Worm (Caenorhabditis elegans) whole organism, L1 larva: ENCODE measurements around the gene ZC412.3.

ENCODE experiments used
- C16A3.4 ChIP-seq: fragments of 150-350 bp; optimal IDR thresholded peaks from 2 replicates; lab custom pipeline; 2014; ENCODE audit warnings: missing biosample characterization, missing genetic modification characterization
- F16B12.6 ChIP-seq: fragments of 150-350 bp; optimal IDR thresholded peaks from 2 replicates; lab custom pipeline; 2014; ENCODE audit warnings: missing biosample characterization, missing genetic modification characterization
- alr-1 ChIP-seq: fragments of 200-800 bp; sonication (Bioruptor generic); optimal IDR thresholded peaks from 2 replicates; lab custom pipeline; 2018; ENCODE audit warnings: borderline replicate concordance, mild to moderate bottlenecking, missing genetic modification characterization, missing compliant biosample characterization
- ceh-63 ChIP-seq: fragments of 200-800 bp; sonication (Bioruptor generic); optimal IDR thresholded peaks from 2 replicates; lab custom pipeline; 2018; ENCODE audit warnings: mild to moderate bottlenecking, missing genetic modification characterization, missing compliant biosample characterization
- ceh-8 ChIP-seq: fragments of 200-800 bp; sonication (Bioruptor generic); optimal IDR thresholded peaks from 2 replicates; lab custom pipeline; 2018; ENCODE audit warnings: mild to moderate bottlenecking, missing genetic modification characterization, moderate library complexity, missing compliant biosample characterization
- ceh-82 ChIP-seq, 3 experiments: fragments of 150-350 bp in 1 of 3; sonication (generic microtip) in 2 of 3; optimal IDR thresholded peaks; 2 replicates each; lab custom pipeline; 2014 to 2017; ENCODE audit warnings: missing biosample characterization in 3 of 3, missing genetic modification characterization in 3 of 3
- ces-1 ChIP-seq: fragments of 150-350 bp; optimal IDR thresholded peaks from 2 replicates; lab custom pipeline; 2014; ENCODE audit warnings: missing biosample characterization, missing genetic modification reagents, missing genetic modification characterization
- efl-1 ChIP-seq, 4 experiments: fragments of 150-350 bp; optimal IDR thresholded peaks in 3 of 4; peaks in 1 of 4; 1 replicate in 1 of 4; 2 replicates in 3 of 4; lab custom pipeline; 2014; ENCODE audit warnings: missing biosample characterization in 2 of 4, missing genetic modification characterization in 2 of 4, missing genetic modification reagents in 2 of 4
- egl-13 ChIP-seq: sonication (generic microtip); optimal IDR thresholded peaks from 2 replicates; lab custom pipeline; 2016; ENCODE audit warnings: missing genotype, missing genetic modification reagents, missing genetic modification characterization, missing compliant biosample characterization
- elt-2 ChIP-seq: sonication (generic microtip); optimal IDR thresholded peaks from 2 replicates; lab custom pipeline; 2016; ENCODE audit warnings: missing genetic modification characterization, mild to moderate bottlenecking, inconsistent platforms, missing compliant biosample characterization, missing genetic modification reagents
- elt-3 ChIP-seq, 6 experiments: fragments of 150-350 bp in 1 of 6; sonication (generic microtip); optimal IDR thresholded peaks; 2 replicates each; lab custom pipeline; 2017 to 2018; ENCODE audit warnings: missing biosample characterization in 6 of 6, missing genetic modification characterization in 6 of 6, inconsistent platforms in 1 of 6
- fkh-10 ChIP-seq: sonication (generic microtip); optimal IDR thresholded peaks from 2 replicates; lab custom pipeline; 2017; ENCODE audit warnings: missing biosample characterization, missing genetic modification reagents, missing genetic modification characterization
- fos-1 ChIP-seq: fragments of 150-350 bp; optimal IDR thresholded peaks from 2 replicates; lab custom pipeline; 2014; ENCODE audit warnings: missing biosample characterization, missing genetic modification characterization
- hlh-17 ChIP-seq: fragments of 200-800 bp; sonication (Bioruptor generic); optimal IDR thresholded peaks from 2 replicates; lab custom pipeline; 2018; ENCODE audit warnings: missing genetic modification characterization, mild to moderate bottlenecking, missing compliant biosample characterization, moderate library complexity, borderline replicate concordance
- lin-14 ChIP-seq: fragments of 200-800 bp; sonication (Bioruptor generic); optimal IDR thresholded peaks from 2 replicates; lab custom pipeline; 2018; ENCODE audit warnings: mild to moderate bottlenecking, missing genetic modification characterization, moderate library complexity, missing compliant biosample characterization
- lin-35 ChIP-seq, 2 experiments: fragments of 150-350 bp; optimal IDR thresholded peaks; 2 replicates each; lab custom pipeline; 2014; ENCODE audit warnings: missing biosample characterization in 2 of 2, missing genetic modification characterization in 2 of 2, missing genetic modification reagents in 2 of 2
- lin-39 ChIP-seq: fragments of 150-350 bp; optimal IDR thresholded peaks from 2 replicates; lab custom pipeline; 2014; ENCODE audit warnings: missing biosample characterization, missing genetic modification reagents, missing genetic modification characterization
- mab-9 ChIP-seq: fragments of 200-800 bp; sonication (Bioruptor generic); IDR thresholded peaks from 2 replicates; pipeline ENCODE4 v1.3.6; 2022; ENCODE audit warnings: missing genetic modification reagents, missing genetic modification characterization, missing compliant biosample characterization
- mep-1 ChIP-seq: fragments of 150-350 bp; optimal IDR thresholded peaks from 2 replicates; lab custom pipeline; 2014; ENCODE audit warnings: missing biosample characterization, missing genetic modification characterization
- nhr-12 ChIP-seq: sonication (generic microtip); optimal IDR thresholded peaks from 2 replicates; lab custom pipeline; 2017; ENCODE audit warnings: missing biosample characterization, missing genetic modification characterization
- nhr-76 ChIP-seq: sonication (generic microtip); optimal IDR thresholded peaks from 2 replicates; lab custom pipeline; 2017; ENCODE audit warnings: missing biosample characterization, missing genetic modification characterization
- nhr-84 ChIP-seq: sonication (generic microtip); optimal IDR thresholded peaks from 2 replicates; lab custom pipeline; 2017; ENCODE audit warnings: missing biosample characterization, missing genetic modification characterization
- nhr-90 ChIP-seq: sonication (generic microtip); optimal IDR thresholded peaks from 2 replicates; lab custom pipeline; 2016; ENCODE audit warnings: mild to moderate bottlenecking, missing genetic modification characterization, missing compliant biosample characterization; ENCODE audit not compliant: poor library complexity
- pqm-1 ChIP-seq: sonication (generic microtip); optimal IDR thresholded peaks from 3 replicates; lab custom pipeline; 2017; ENCODE audit warnings: missing biosample characterization, missing genetic modification characterization
- rnt-1 ChIP-seq: sonication (generic microtip); optimal IDR thresholded peaks from 2 replicates; lab custom pipeline; 2016; ENCODE audit warnings: mild to moderate bottlenecking, missing genetic modification characterization, moderate library complexity, missing compliant biosample characterization
- swsn-7 ChIP-seq: sonication (generic microtip); optimal IDR thresholded peaks from 2 replicates; lab custom pipeline; 2016; ENCODE audit warnings: missing genetic modification characterization, missing compliant biosample characterization
- tbx-2 ChIP-seq: sonication (generic microtip); optimal IDR thresholded peaks from 2 replicates; lab custom pipeline; 2016; ENCODE audit warnings: missing genetic modification characterization, missing compliant biosample characterization
- unc-130 ChIP-seq: fragments of 150-350 bp; optimal IDR thresholded peaks from 2 replicates; lab custom pipeline; 2017; ENCODE audit warnings: missing biosample characterization, missing genetic modification characterization, inconsistent platforms
- unc-86 ChIP-seq: sonication (generic microtip); optimal IDR thresholded peaks from 2 replicates; lab custom pipeline; 2016; ENCODE audit warnings: missing genetic modification characterization, missing compliant biosample characterization
- unc-98 ChIP-seq: fragments of 200-800 bp; sonication (Bioruptor generic); IDR thresholded peaks from 2 replicates; pipeline ENCODE4 v1.3.6; 2022; ENCODE audit warnings: missing genetic modification characterization, missing compliant biosample characterization
- vab-15 ChIP-seq: sonication (generic microtip); optimal IDR thresholded peaks from 2 replicates; lab custom pipeline; 2017; ENCODE audit warnings: missing genotype, mild to moderate bottlenecking, missing genetic modification characterization, missing compliant biosample characterization
- ztf-4 ChIP-seq: fragments of 150-350 bp; optimal IDR thresholded peaks from 2 replicates; lab custom pipeline; 2014; ENCODE audit warnings: missing biosample characterization, missing genetic modification characterization

Gene ZC412.3

DNA sequence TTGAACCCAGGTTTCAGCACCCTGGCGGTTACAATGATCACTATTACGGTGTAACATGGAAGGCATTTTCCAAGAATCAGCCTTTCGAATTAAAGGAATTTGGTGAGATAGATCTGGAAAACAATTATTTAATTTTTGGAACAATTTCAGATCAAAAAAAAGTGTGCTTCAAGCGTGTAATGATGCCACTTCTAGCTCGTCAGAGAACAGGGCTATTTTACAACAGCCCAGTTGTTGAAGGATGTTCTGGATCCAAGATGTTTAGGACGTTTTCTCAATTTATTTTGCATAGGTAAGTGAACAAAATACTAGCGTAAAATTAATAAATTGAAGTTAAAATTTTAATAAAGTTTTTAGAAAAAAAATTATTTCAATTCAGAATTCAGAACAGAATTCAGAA lies 29.6 kb upstream of the ZC412.3 start:
- TF ChIP-seq tbx-2 (tag; lab: Kevin White, UChicago) (no peak), mab-9 (GFP tag; lab: Robert Waterston, UW) (no peak), fos-1 (tag; lab: Kevin White, UChicago) (no peak), nhr-12 (tag; lab: Kevin White, UChicago) (no peak), egl-13 (no peak), alr-1 (tag; lab: Kevin White, UChicago) (no peak)

DNA sequence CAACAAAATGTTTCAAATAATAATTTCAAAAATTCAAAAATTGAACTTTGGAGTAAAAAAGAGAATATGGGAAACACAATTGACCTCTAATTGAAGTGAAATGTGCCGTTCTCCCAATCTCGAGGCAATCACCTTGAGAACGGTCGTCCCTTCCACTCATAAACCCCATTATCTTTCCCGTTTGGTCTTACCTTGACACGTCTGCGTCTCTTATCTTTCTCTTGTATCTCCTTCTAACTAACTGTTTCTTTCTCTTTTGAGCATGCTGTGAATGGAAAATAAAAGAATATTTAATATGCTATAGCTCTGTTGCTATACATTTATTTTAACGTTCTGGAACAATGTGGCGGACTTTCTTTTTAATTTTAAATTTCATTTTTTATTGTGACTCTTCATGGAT lies 28.2 kb upstream of the ZC412.3 start, which contains the start of gene H12D21.10:
Gene H12D21.10, plus strand, starts transcription at position 260 of the 400 bp plus-strand sequence.
- no peak for TF ChIP-seq unc-86
- peak; percentile 61 for TF ChIP-seq lin-14 (GFP tag; lab: Kevin White, UChicago)
- TF ChIP-seq ceh-82 (tag; optimal IDR thresholded peaks at IDR 0.05; lab: Kevin White, UChicago): no peak
- TF ChIP-seq fkh-10 (GFP tag; lab: Kevin White, UChicago): no peak
- TF ChIP-seq ces-1: no peak
- no peak for TF ChIP-seq ztf-4 (tag; lab: Kevin White, UChicago)

DNA sequence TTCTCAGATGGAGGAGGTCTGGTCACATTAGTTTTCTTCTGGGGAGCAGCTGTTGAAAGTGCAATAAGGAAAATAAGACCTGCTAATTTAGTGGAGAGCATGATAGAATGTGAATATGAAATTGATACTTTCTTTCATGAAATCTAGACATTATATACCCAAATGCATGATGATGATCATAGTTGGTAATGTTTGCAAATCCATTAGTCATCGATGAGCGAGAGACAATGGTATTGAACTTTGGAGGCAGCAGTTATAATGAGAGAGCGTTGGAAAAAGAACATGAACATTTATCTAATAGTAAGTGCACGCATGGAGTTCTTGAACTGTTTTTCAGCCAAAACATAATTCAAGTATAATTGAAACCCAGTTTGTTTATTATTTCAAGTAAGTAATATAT lies 26.4 kb upstream of the ZC412.3 start, which contains the start of gene H12D21.6:
Gene H12D21.6, minus strand, starts transcription at position 101 of the 400 bp plus-strand sequence.
- TF ChIP-seq vab-15 (tag; lab: Kevin White, UChicago) (no peak), ceh-8 (GFP tag; lab: Kevin White, UChicago) (no peak), swsn-7 (tag; lab: Kevin White, UChicago) (no peak)

DNA sequence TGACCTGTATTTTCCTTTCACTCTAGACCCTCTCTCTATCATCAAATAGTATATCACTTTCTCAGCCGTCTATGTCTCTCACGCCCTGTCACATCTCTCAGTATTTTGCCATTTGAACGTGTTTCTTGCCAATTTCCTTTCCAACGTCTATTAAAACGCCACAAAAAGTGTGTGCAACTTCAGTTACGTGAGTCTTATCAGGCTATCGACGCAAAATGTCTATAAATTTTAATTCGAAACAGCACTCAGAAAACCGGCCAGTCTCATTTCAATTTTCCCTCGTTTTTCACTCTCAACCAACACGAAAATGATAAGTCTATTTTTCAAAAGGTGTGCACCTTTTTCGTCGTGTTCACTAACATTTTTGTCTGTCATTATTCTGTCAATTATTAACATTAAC lies 24.2 kb upstream of the ZC412.3 start, which contains the start of gene mpst-3:
Gene mpst-3, plus strand, starts transcription at position 91 of the 400 bp plus-strand sequence.
- no peak for TF ChIP-seq F16B12.6 (tag; lab: Kevin White, UChicago)
- TF ChIP-seq nhr-90 (tag; lab: Kevin White, UChicago): peak; percentile 1
- TF ChIP-seq unc-98 (GFP tag; lab: Robert Waterston, UW): no peak
- no peak for TF ChIP-seq ceh-8 (GFP tag; lab: Kevin White, UChicago)
- TF ChIP-seq efl-1 (optimal IDR thresholded peaks at IDR 0.05; lab: Kevin White, UChicago): no peak
- TF ChIP-seq efl-1 (GFP tag; optimal IDR thresholded peaks at IDR 0.05 in 1 of 2; lab: Kevin White, UChicago): peak in 1 of 2 experiments; percentile 89
- TF ChIP-seq alr-1 (tag; lab: Kevin White, UChicago): no peak
- no peak for TF ChIP-seq egl-13
- peak; percentile 37 for TF ChIP-seq lin-14 (GFP tag; lab: Kevin White, UChicago)
- TF ChIP-seq lin-39: no peak
- TF ChIP-seq mep-1 (tag; lab: Kevin White, UChicago): no peak
- TF ChIP-seq elt-3 (tag; optimal IDR thresholded peaks at IDR 0.05; lab: Kevin White, UChicago): no peak
- TF ChIP-seq pqm-1 (tag; lab: Kevin White, UChicago): peak; percentile 30
- no peak for TF ChIP-seq tbx-2 (tag; lab: Kevin White, UChicago)
- no peak for TF ChIP-seq swsn-7 (tag; lab: Kevin White, UChicago)
- TF ChIP-seq elt-2: peak; percentile 71
- TF ChIP-seq lin-35 (GFP tag; optimal IDR thresholded peaks at IDR 0.05; lab: Kevin White, UChicago): peak in 1 of 2 experiments; percentile 32
- no peak for TF ChIP-seq nhr-84
- TF ChIP-seq ztf-4 (tag; lab: Kevin White, UChicago): no peak
- TF ChIP-seq ces-1: no peak
- TF ChIP-seq ceh-82 (tag; optimal IDR thresholded peaks at IDR 0.05; lab: Kevin White, UChicago): peak in 1 of 3 experiments; percentile 11

DNA sequence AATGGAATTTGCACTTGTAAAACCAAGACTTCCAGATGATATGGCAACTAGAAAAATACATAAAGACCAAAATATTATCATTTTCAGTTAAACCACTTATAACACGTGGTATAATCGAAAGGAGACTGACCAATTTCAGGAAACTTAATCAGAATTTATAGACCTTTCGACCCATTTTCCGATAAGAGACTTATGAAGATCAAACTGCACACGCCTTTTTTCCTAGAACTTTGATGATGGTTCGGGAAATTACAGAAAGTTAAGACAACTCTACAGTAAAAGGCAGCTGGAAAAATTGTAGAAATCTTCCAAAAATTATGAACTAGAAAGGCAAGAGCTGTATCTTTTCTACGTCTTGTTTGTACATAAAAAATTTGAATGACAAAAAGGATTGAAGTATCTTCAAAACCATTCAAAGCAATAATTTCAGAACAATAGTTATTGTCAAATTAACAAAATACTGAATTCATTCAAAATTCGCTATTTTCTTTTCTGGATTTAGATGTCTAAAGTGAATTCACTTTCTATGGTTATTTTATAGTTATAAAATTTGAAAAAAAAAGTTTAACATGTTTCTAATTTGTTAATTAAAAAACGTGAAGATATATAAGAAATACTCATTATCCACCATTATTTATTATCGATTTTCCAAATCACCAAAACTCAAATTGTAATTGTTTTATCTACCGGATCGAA lies 22.2 kb upstream of the ZC412.3 start, which contains the start of the genes mpst-2 and H12D21.5:
Gene mpst-2, minus strand, starts transcription at position 101 of the 696 bp plus-strand sequence.
Gene H12D21.5, plus strand, starts transcription at position 646 of the 696 bp plus-strand sequence.
- TF ChIP-seq unc-130 (tag; lab: Kevin White, UChicago): no peak
- no peak for TF ChIP-seq swsn-7 (tag; lab: Kevin White, UChicago)
- TF ChIP-seq lin-39: no peak
- TF ChIP-seq fkh-10 (GFP tag; lab: Kevin White, UChicago): no peak
- TF ChIP-seq nhr-76: no peak
- TF ChIP-seq ceh-63: no peak
- no peak for TF ChIP-seq hlh-17 (GFP tag; lab: Kevin White, UChicago)
- TF ChIP-seq rnt-1: no peak
- no peak for TF ChIP-seq mab-9 (GFP tag; lab: Robert Waterston, UW)
- no peak for TF ChIP-seq C16A3.4
- TF ChIP-seq, all 84 proteins: peak for 0
